Fruit fly (Drosophila melanogaster) whole organism, embryonic: ENCODE results near the gene CG4278.
A peak's percentile ranks its signal among the peaks of the same experiment; 100 is the strongest.

ENCODE experiments used
- BEAF-32 ChIP-seq: fragments of 200-800 bp; sonication (Bioruptor generic); optimal IDR thresholded peaks from 3 replicates; lab custom pipeline; 2017; ENCODE audit warnings: missing biosample characterization, missing genetic modification characterization, mild to moderate bottlenecking, moderate library complexity, missing genetic modification reagents
- CG12391 ChIP-seq: fragments of 200-800 bp; sonication (Bioruptor generic); optimal IDR thresholded peaks from 3 replicates; lab custom pipeline; 2018; ENCODE audit warnings: missing biosample characterization, mild to moderate bottlenecking, missing genetic modification characterization, moderate library complexity
- CG12659 ChIP-seq: fragments of 200-800 bp; sonication (Bioruptor generic); optimal IDR thresholded peaks from 3 replicates; lab custom pipeline; 2017; ENCODE audit warnings: mild to moderate bottlenecking, missing biosample characterization, missing genetic modification reagents, missing genetic modification characterization
- CG13296 ChIP-seq: fragments of 200-800 bp; sonication (Bioruptor generic); optimal IDR thresholded peaks from 3 replicates; lab custom pipeline; 2018; ENCODE audit warnings: missing biosample characterization, mild to moderate bottlenecking, missing genetic modification characterization
- CG14441 ChIP-seq: fragments of 200-800 bp; sonication (Bioruptor generic); IDR thresholded peaks from 2 replicates; pipeline ENCODE4 v1.3.6; 2022; ENCODE audit warnings: missing biosample characterization, missing genetic modification characterization
- CG14710 ChIP-seq: fragments of 200-800 bp; sonication (Bioruptor generic); optimal IDR thresholded peaks from 3 replicates; lab custom pipeline; 2019; ENCODE audit warnings: missing biosample characterization, mild to moderate bottlenecking, missing genetic modification characterization, moderate library complexity
- CG15514 ChIP-seq: fragments of 200-800 bp; sonication (Bioruptor generic); optimal IDR thresholded peaks from 3 replicates; lab custom pipeline; 2017; ENCODE audit warnings: missing biosample characterization, missing genetic modification characterization, mild to moderate bottlenecking, moderate library complexity, missing genetic modification reagents
- CG15601 ChIP-seq: fragments of 200-800 bp; sonication (Bioruptor generic); optimal IDR thresholded peaks from 3 replicates; lab custom pipeline; 2019; ENCODE audit warnings: missing biosample characterization, mild to moderate bottlenecking, missing genetic modification characterization, moderate library complexity
- CG16779 ChIP-seq: fragments of 200-800 bp; sonication (Bioruptor generic); IDR thresholded peaks from 2 replicates; pipeline ENCODE4 v1.3.6; 2022; ENCODE audit warnings: missing biosample characterization, missing genetic modification characterization
- CG16863 ChIP-seq: fragments of 200-800 bp; sonication (Bioruptor generic); optimal IDR thresholded peaks from 3 replicates; lab custom pipeline; 2016; ENCODE audit warnings: missing biosample characterization, missing genetic modification characterization
- CG17361 ChIP-seq: fragments of 200-800 bp; sonication (Bioruptor generic); IDR thresholded peaks from 3 replicates; pipeline ENCODE4 v1.3.6; 2022; ENCODE audit warnings: missing biosample characterization, missing genetic modification characterization
- CG17385 ChIP-seq: fragments of 200-800 bp; sonication (Bioruptor generic); optimal IDR thresholded peaks from 3 replicates; lab custom pipeline; 2018; ENCODE audit warnings: missing biosample characterization, mild to moderate bottlenecking, missing genetic modification characterization
- CG1832 ChIP-seq: fragments of 200-800 bp; sonication (Bioruptor generic); optimal IDR thresholded peaks from 2 replicates; lab custom pipeline; 2017; ENCODE audit warnings: missing biosample characterization, mild to moderate bottlenecking, missing genetic modification characterization, inconsistent platforms
- CG18619 ChIP-seq: fragments of 200-800 bp; sonication (Bioruptor generic); optimal IDR thresholded peaks from 3 replicates; lab custom pipeline; 2017; ENCODE audit warnings: missing biosample characterization, mild to moderate bottlenecking, missing genetic modification characterization
- CG2875 ChIP-seq: fragments of 200-800 bp; sonication (Bioruptor generic); optimal IDR thresholded peaks from 2 replicates; lab custom pipeline; 2017; ENCODE audit warnings: missing biosample characterization, mild to moderate bottlenecking, missing genetic modification characterization, missing genetic modification reagents
- CG30403 ChIP-seq: fragments of 200-800 bp; sonication (Bioruptor generic); optimal IDR thresholded peaks from 3 replicates; lab custom pipeline; 2016; ENCODE audit warnings: missing biosample characterization, missing genetic modification characterization
- CG33557 ChIP-seq: fragments of 200-800 bp; sonication (Bioruptor generic); optimal IDR thresholded peaks from 2 replicates; lab custom pipeline; 2019; ENCODE audit warnings: missing biosample characterization, mild to moderate bottlenecking, missing genetic modification characterization, moderate library complexity
- CG6854 ChIP-seq: fragments of 200-800 bp; sonication (Bioruptor generic); optimal IDR thresholded peaks from 3 replicates; lab custom pipeline; 2017; ENCODE audit warnings: missing biosample characterization, mild to moderate bottlenecking, missing genetic modification characterization
- CG7271 ChIP-seq: fragments of 200-800 bp; sonication (Bioruptor generic); optimal IDR thresholded peaks from 2 replicates; lab custom pipeline; 2018; ENCODE audit warnings: missing biosample characterization, mild to moderate bottlenecking, missing genetic modification characterization, moderate library complexity
- CG8388 ChIP-seq: fragments of 200-800 bp; sonication (Bioruptor generic); optimal IDR thresholded peaks from 2 replicates; lab custom pipeline; 2019; ENCODE audit warnings: missing biosample characterization, mild to moderate bottlenecking, missing genetic modification characterization, moderate library complexity
- CG8924 ChIP-seq: fragments of 200-800 bp; optimal IDR thresholded peaks from 3 replicates; lab custom pipeline; 2019; ENCODE audit warnings: missing biosample characterization, mild to moderate bottlenecking, missing genetic modification characterization, moderate library complexity
- CG9797 ChIP-seq: fragments of 200-800 bp; sonication (Bioruptor generic); optimal IDR thresholded peaks from 3 replicates; lab custom pipeline; 2018; ENCODE audit warnings: missing biosample characterization, mild to moderate bottlenecking, missing genetic modification characterization
- CG9932 ChIP-seq: fragments of 200-800 bp; sonication (Bioruptor generic); IDR thresholded peaks from 2 replicates; pipeline ENCODE4 v1.3.6; 2022; ENCODE audit warnings: missing biosample characterization, missing genetic modification characterization
- D19A ChIP-seq: fragments of 200-800 bp; optimal IDR thresholded peaks from 3 replicates; lab custom pipeline; 2019; ENCODE audit warnings: missing biosample characterization, mild to moderate bottlenecking, missing genetic modification characterization, moderate library complexity
- Hr3 ChIP-seq: fragments of 200-800 bp; sonication (Bioruptor generic); optimal IDR thresholded peaks from 3 replicates; lab custom pipeline; 2016; ENCODE audit warnings: missing biosample characterization, missing genetic modification characterization
- Lim3 ChIP-seq: fragments of 200-800 bp; sonication (Bioruptor generic); IDR thresholded peaks from 2 replicates; pipeline ENCODE4 v1.3.6; 2022; ENCODE audit warnings: missing biosample characterization, missing genetic modification characterization
- MESR4 ChIP-seq: fragments of 200-800 bp; sonication (Bioruptor generic); optimal IDR thresholded peaks from 2 replicates; lab custom pipeline; 2018; ENCODE audit warnings: missing biosample characterization, mild to moderate bottlenecking, missing genetic modification characterization, moderate library complexity
- Meics ChIP-seq: fragments of 200-800 bp; sonication (Bioruptor generic); optimal IDR thresholded peaks from 2 replicates; lab custom pipeline; 2017; ENCODE audit warnings: missing biosample characterization, mild to moderate bottlenecking, missing genetic modification characterization
- Mes4 ChIP-seq: fragments of 200-800 bp; sonication (Bioruptor generic); optimal IDR thresholded peaks from 2 replicates; lab custom pipeline; 2016; ENCODE audit warnings: missing biosample characterization, missing genetic modification characterization
- Myb ChIP-seq: fragments of 200-800 bp; sonication (Bioruptor generic); optimal IDR thresholded peaks from 2 replicates; lab custom pipeline; 2016; ENCODE audit warnings: missing biosample characterization, missing genetic modification characterization
- NC2β ChIP-seq: fragments of 200-800 bp; sonication (Bioruptor generic); optimal IDR thresholded peaks from 2 replicates; lab custom pipeline; 2016; ENCODE audit warnings: missing biosample characterization, missing genetic modification characterization
- Nf-YA ChIP-seq: fragments of 200-800 bp; sonication (Bioruptor generic); IDR thresholded peaks from 2 replicates; pipeline ENCODE4 v1.3.6; 2022; ENCODE audit warnings: missing biosample characterization, missing genetic modification characterization
- Opbp ChIP-seq: fragments of 200-800 bp; sonication (Bioruptor generic); IDR thresholded peaks from 3 replicates; pipeline ENCODE4 v1.3.6; 2022; ENCODE audit warnings: missing biosample characterization, missing genetic modification characterization; ENCODE audit not compliant: partially characterized antibody
- Ptx1 ChIP-seq: fragments of 200-800 bp; sonication (Bioruptor generic); IDR thresholded peaks from 2 replicates; pipeline ENCODE4 v1.3.6; 2022; ENCODE audit warnings: missing biosample characterization, missing genetic modification characterization
- Scr ChIP-seq: fragments of 200-800 bp; sonication (Bioruptor generic); IDR thresholded peaks from 2 replicates; pipeline ENCODE4 v1.3.6; 2022; ENCODE audit warnings: missing biosample characterization, missing genetic modification characterization; ENCODE audit not compliant: partially characterized antibody
- bab2 ChIP-seq: fragments of 200-800 bp; sonication (Bioruptor generic); optimal IDR thresholded peaks from 2 replicates; lab custom pipeline; 2016; ENCODE audit warnings: missing biosample characterization, missing genetic modification characterization
- cato ChIP-seq: fragments of 200-800 bp; sonication (Bioruptor generic); optimal IDR thresholded peaks from 2 replicates; lab custom pipeline; 2016; ENCODE audit warnings: missing biosample characterization, missing genetic modification characterization, borderline replicate concordance
- chif ChIP-seq, 2 experiments: fragments of 200-800 bp; sonication (Bioruptor generic); optimal IDR thresholded peaks; 3 replicates each; lab custom pipeline; 2016; ENCODE audit warnings: missing biosample characterization in 2 of 2, missing genetic modification characterization in 2 of 2
- esg ChIP-seq: fragments of 200-800 bp; sonication (Bioruptor generic); conservative IDR thresholded peaks from 2 replicates; pipeline ENCODE4 v1.3.6; 2022; ENCODE audit warnings: missing biosample characterization, missing genetic modification characterization
- eyg ChIP-seq: fragments of 200-800 bp; sonication (Bioruptor generic); optimal IDR thresholded peaks from 3 replicates; lab custom pipeline; 2016; ENCODE audit warnings: missing biosample characterization, missing genetic modification characterization
- fd102C ChIP-seq: fragments of 200-800 bp; sonication (Bioruptor generic); optimal IDR thresholded peaks from 2 replicates; lab custom pipeline; 2018; ENCODE audit warnings: missing biosample characterization, mild to moderate bottlenecking, missing genetic modification characterization, moderate library complexity
- fd96Cb ChIP-seq: fragments of 200-800 bp; sonication (Bioruptor generic); optimal IDR thresholded peaks from 2 replicates; lab custom pipeline; 2018; ENCODE audit warnings: missing biosample characterization, mild to moderate bottlenecking, missing genetic modification characterization, moderate library complexity
- gsb-n ChIP-seq: fragments of 200-800 bp; sonication (Bioruptor generic); optimal IDR thresholded peaks from 3 replicates; lab custom pipeline; 2018; ENCODE audit warnings: missing biosample characterization, mild to moderate bottlenecking, missing genetic modification characterization
- jigr1 ChIP-seq: fragments of 200-800 bp; sonication (Bioruptor generic); IDR thresholded peaks from 3 replicates; pipeline ENCODE4 v1.3.6; 2022; ENCODE audit warnings: missing biosample characterization, missing genetic modification characterization
- prd ChIP-seq, 3 experiments: fragments of >200 bp in 2 of 3; fragments of 200-800 bp in 1 of 3; sonication (Bioruptor generic) in 1 of 3; optimal IDR thresholded peaks in 2 of 3; IDR thresholded peaks in 1 of 3; 2 replicates in 2 of 3; 3 replicates in 1 of 3; pipeline versions ENCODE4 v1.3.6 to Lab custom; 2017 to 2022; ENCODE audit warnings: missing biosample characterization in 1 of 3, missing genetic modification characterization in 1 of 3
- pzg ChIP-seq: fragments of 200-800 bp; sonication (Bioruptor generic); optimal IDR thresholded peaks from 3 replicates; lab custom pipeline; 2018; ENCODE audit warnings: missing biosample characterization, mild to moderate bottlenecking, missing genetic modification characterization, moderate library complexity
- sens ChIP-seq: fragments of 200-800 bp; sonication (Bioruptor generic); peaks from one replicate; lab custom pipeline; 2016; ENCODE audit warnings: missing biosample characterization, missing genetic modification characterization
- ssp ChIP-seq: fragments of 200-800 bp; sonication (Bioruptor generic); IDR thresholded peaks from 2 replicates; pipeline ENCODE4 v1.3.6; 2022; ENCODE audit warnings: missing biosample characterization, missing genetic modification characterization
- stc ChIP-seq: fragments of 200-800 bp; sonication (Bioruptor generic); IDR thresholded peaks from 2 replicates; pipeline ENCODE4 v1.3.6; 2022; ENCODE audit warnings: missing biosample characterization, missing genetic modification characterization

CG4278 gene

dm6 chr2L:16302773-16303279, 24.0 kb upstream of the CG4278 start, which contains the start of gene GMF (continued):
- TF ChIP-seq fd102C (GFP tag; lab: Kevin White, UChicago) (no peak), Meics (GFP tag; lab: Kevin White, UChicago) (peak; percentile 39), MESR4 (GFP tag; lab: Kevin White, UChicago) (peak; percentile 70), CG33557 (GFP tag; lab: Kevin White, UChicago) (peak; percentile 37), Opbp (no peak), CG8388 (GFP tag; lab: Kevin White, UChicago) (peak; percentile 54), pzg (GFP tag; lab: Kevin White, UChicago) (peak; percentile 60), prd (optimal IDR thresholded peaks at IDR 0.05; lab: Kevin White, UChicago) (no peak), prd (GFP tag; IDR thresholded peaks at IDR 0.05; lab: Robert Waterston, UW) (no peak), CG16779 (GFP tag; lab: Robert Waterston, UW) (no peak), BEAF-32 (GFP tag; lab: Kevin White, UChicago) (peak; percentile 67), CG14710 (peak; percentile 86), NC2β (peak; percentile 38), CG15601 (tag; lab: Kevin White, UChicago) (peak; percentile 53), chif (GFP tag; optimal IDR thresholded peaks at IDR 0.05; lab: Kevin White, UChicago) (no peak), Hr3 (GFP tag; lab: Kevin White, UChicago) (peak; percentile 37), gsb-n (peak; percentile 48), esg (GFP tag; lab: Robert Waterston, UW) (no peak), CG1832 (GFP tag; lab: Kevin White, UChicago) (no peak), CG9797 (GFP tag; lab: Kevin White, UChicago) (peak; percentile 60), Lim3 (GFP tag; lab: Robert Waterston, UW) (no peak), CG2875 (no peak), Myb (GFP tag; lab: Kevin White, UChicago) (peak; percentile 61), Mes4 (GFP tag; lab: Kevin White, UChicago) (no peak), CG15514 (GFP tag; lab: Kevin White, UChicago) (peak; percentile 47), CG30403 (GFP tag; lab: Kevin White, UChicago) (peak; percentile 49), CG17361 (GFP tag; lab: Robert Waterston, UW) (peak; percentile 78; the same call in 2 of the 3 replicates), jigr1 (GFP tag; lab: Robert Waterston, UW) (peak; percentile 67; the same call in 1 of the 3 replicates), CG8924 (tag; lab: Kevin White, UChicago) (peak; percentile 62), ssp (no peak), CG18619 (GFP tag; lab: Kevin White, UChicago) (peak; percentile 8), stc (GFP tag; lab: Robert Waterston, UW) (no peak), CG6854 (GFP tag; lab: Kevin White, UChicago) (no peak), Ptx1 (GFP tag; lab: Robert Waterston, UW) (0 out of 2 replicates have a peak, but pooled peaks have one; percentile 25), CG12659 (GFP tag; lab: Kevin White, UChicago) (peak; percentile 67), Scr (GFP tag; lab: Robert Waterston, UW) (peak; percentile 44; the same call in 1 of the 2 replicates), eyg (GFP tag; lab: Kevin White, UChicago) (no peak), sens (GFP tag; lab: Kevin White, UChicago) (peak; percentile 82), CG17385 (GFP tag; lab: Kevin White, UChicago) (peak; percentile 38), bab2 (no peak), Nf-YA (GFP tag; lab: Robert Waterston, UW) (no peak), CG16863 (GFP tag; lab: Kevin White, UChicago) (peak; percentile 1), CG12391 (tag; lab: Kevin White, UChicago) (peak; percentile 78), CG9932 (GFP tag; lab: Robert Waterston, UW) (peak; percentile 45), CG14441 (GFP tag; lab: Robert Waterston, UW) (no peak), fd96Cb (tag; lab: Kevin White, UChicago) (peak; percentile 33), D19A (tag; lab: Kevin White, UChicago) (no peak), cato (GFP tag; lab: Kevin White, UChicago) (peak; percentile 11), CG7271 (peak; percentile 58), CG13296 (GFP tag; lab: Kevin White, UChicago) (peak; percentile 22)
